Fruit fly (Drosophila melanogaster) whole organism, embryonic: Measurements from ENCODE around the gene Psf3.
A peak's percentile ranks its signal among the peaks of the same experiment; 100 is the strongest.

Experiments used
- BEAF-32 ChIP-seq: fragments of 200-800 bp; sonication (Bioruptor generic); optimal IDR thresholded peaks from 3 replicates; lab custom pipeline; 2017; ENCODE audit warnings: missing biosample characterization, missing genetic modification characterization, mild to moderate bottlenecking, moderate library complexity, missing genetic modification reagents
- BtbVII ChIP-seq: fragments of 200-800 bp; sonication (Bioruptor generic); optimal IDR thresholded peaks from 3 replicates; lab custom pipeline; 2017; ENCODE audit warnings: missing biosample characterization, mild to moderate bottlenecking, missing genetic modification characterization
- CG1024 ChIP-seq: fragments of 200-800 bp; sonication (Bioruptor generic); IDR thresholded peaks from 2 replicates; pipeline ENCODE4 v1.3.6; 2022; ENCODE audit warnings: missing biosample characterization, missing genetic modification characterization
- CG13624 ChIP-seq: fragments of 200-800 bp; sonication (Bioruptor generic); optimal IDR thresholded peaks from 2 replicates; lab custom pipeline; 2016; ENCODE audit warnings: missing biosample characterization, missing genetic modification characterization
- CG14014 ChIP-seq: fragments of 200-800 bp; sonication (Bioruptor generic); IDR thresholded peaks from 2 replicates; pipeline ENCODE4 v1.3.6; 2022; ENCODE audit warnings: missing biosample characterization, missing genetic modification characterization
- CG15479 ChIP-seq: fragments of 200-800 bp; sonication (Bioruptor generic); optimal IDR thresholded peaks from 3 replicates; lab custom pipeline; 2019; ENCODE audit warnings: missing biosample characterization, mild to moderate bottlenecking, missing genetic modification characterization, moderate library complexity
- CG17829 ChIP-seq: fragments of 200-800 bp; optimal IDR thresholded peaks from 2 replicates; lab custom pipeline; 2019; ENCODE audit warnings: missing biosample characterization, mild to moderate bottlenecking, missing genetic modification characterization, moderate library complexity
- CG18599 ChIP-seq: fragments of 200-800 bp; sonication (Bioruptor generic); optimal IDR thresholded peaks from 3 replicates; lab custom pipeline; 2017; ENCODE audit warnings: missing biosample characterization, missing genetic modification characterization, mild to moderate bottlenecking, moderate library complexity, missing genetic modification reagents
- CG30403 ChIP-seq: fragments of 200-800 bp; sonication (Bioruptor generic); optimal IDR thresholded peaks from 3 replicates; lab custom pipeline; 2016; ENCODE audit warnings: missing biosample characterization, missing genetic modification characterization
- CG3995 ChIP-seq: fragments of 200-800 bp; sonication (Bioruptor generic); optimal IDR thresholded peaks from 3 replicates; lab custom pipeline; 2016; ENCODE audit warnings: missing biosample characterization, missing genetic modification characterization
- CG4360 ChIP-seq: fragments of 200-800 bp; sonication (Bioruptor generic); IDR thresholded peaks from 2 replicates; pipeline ENCODE4 v1.3.6; 2022; ENCODE audit warnings: missing biosample characterization, missing genetic modification characterization
- CG4707 ChIP-seq: fragments of 200-800 bp; sonication (Bioruptor generic); optimal IDR thresholded peaks from 2 replicates; lab custom pipeline; 2018; ENCODE audit warnings: missing biosample characterization, mild to moderate bottlenecking, missing genetic modification characterization, moderate library complexity
- CG7987 ChIP-seq: fragments of 200-800 bp; sonication (Bioruptor generic); optimal IDR thresholded peaks from 2 replicates; lab custom pipeline; 2018; ENCODE audit warnings: missing biosample characterization, mild to moderate bottlenecking, missing genetic modification characterization, moderate library complexity
- CG8290 ChIP-seq, 3 experiments: fragments of 200-800 bp; sonication (Bioruptor generic); optimal IDR thresholded peaks; 2 replicates each; lab custom pipeline; 2016 to 2019; ENCODE audit warnings: missing biosample characterization in 3 of 3, missing genetic modification characterization in 3 of 3, mild to moderate bottlenecking in 2 of 3, moderate library complexity in 1 of 3
- CG9932 ChIP-seq: fragments of 200-800 bp; sonication (Bioruptor generic); IDR thresholded peaks from 2 replicates; pipeline ENCODE4 v1.3.6; 2022; ENCODE audit warnings: missing biosample characterization, missing genetic modification characterization
- Chrac-16 ChIP-seq: fragments of 200-800 bp; sonication (Bioruptor generic); optimal IDR thresholded peaks from 3 replicates; lab custom pipeline; 2016; ENCODE audit warnings: missing biosample characterization, missing genetic modification characterization
- Dll ChIP-seq: fragments of 200-800 bp; sonication (Bioruptor generic); IDR thresholded peaks from 4 replicates; pipeline ENCODE4 v1.3.6; 2022; ENCODE audit warnings: missing biosample characterization, missing genetic modification characterization; ENCODE audit not compliant: partially characterized antibody
- Doc2 ChIP-seq: fragments of 200-800 bp; sonication (Bioruptor generic); IDR thresholded peaks from 2 replicates; pipeline ENCODE4 v1.3.6; 2022; ENCODE audit warnings: missing biosample characterization, missing genetic modification characterization
- Doc3 ChIP-seq: fragments of 200-800 bp; sonication (Bioruptor generic); IDR thresholded peaks from 3 replicates; pipeline ENCODE4 v1.3.6; 2022; ENCODE audit warnings: missing biosample characterization, missing genetic modification characterization; ENCODE audit not compliant: partially characterized antibody
- HmgD ChIP-seq: fragments of 200-800 bp; sonication (Bioruptor generic); optimal IDR thresholded peaks from 3 replicates; lab custom pipeline; 2016; ENCODE audit warnings: missing biosample characterization, missing genetic modification characterization
- Mad ChIP-seq: fragments of 200-800 bp; sonication (Bioruptor generic); optimal IDR thresholded peaks from 2 replicates; lab custom pipeline; 2016; ENCODE audit warnings: missing biosample characterization, missing genetic modification characterization
- Med ChIP-seq: fragments of 200-800 bp; sonication (Bioruptor generic); peaks from one replicate; lab custom pipeline; 2016; ENCODE audit warnings: missing biosample characterization, missing genetic modification characterization, mild to moderate bottlenecking, inconsistent platforms, moderate library complexity
- Pdp1 ChIP-seq, 2 experiments: fragments of 200-800 bp; sonication (Bioruptor generic); optimal IDR thresholded peaks; 3 replicates each; lab custom pipeline; 2016; ENCODE audit warnings: missing biosample characterization in 2 of 2, missing genetic modification characterization in 2 of 2, mild to moderate bottlenecking in 1 of 2, moderate library complexity in 1 of 2
- Ptx1 ChIP-seq: fragments of 200-800 bp; sonication (Bioruptor generic); IDR thresholded peaks from 2 replicates; pipeline ENCODE4 v1.3.6; 2022; ENCODE audit warnings: missing biosample characterization, missing genetic modification characterization
- Scr ChIP-seq: fragments of 200-800 bp; sonication (Bioruptor generic); IDR thresholded peaks from 2 replicates; pipeline ENCODE4 v1.3.6; 2022; ENCODE audit warnings: missing biosample characterization, missing genetic modification characterization; ENCODE audit not compliant: partially characterized antibody
- Sox102F ChIP-seq: fragments of 200-800 bp; sonication (Bioruptor generic); optimal IDR thresholded peaks from 2 replicates; lab custom pipeline; 2018; ENCODE audit warnings: missing biosample characterization, mild to moderate bottlenecking, missing genetic modification characterization, moderate library complexity
- Tbp ChIP-seq: fragments of >200 bp; optimal IDR thresholded peaks from 2 replicates; lab custom pipeline; 2018; ENCODE audit warnings: missing biosample characterization, missing genetic modification characterization
- Vsx1 ChIP-seq: fragments of 200-800 bp; sonication (Bioruptor generic); optimal IDR thresholded peaks from 2 replicates; lab custom pipeline; 2017; ENCODE audit warnings: missing biosample characterization, mild to moderate bottlenecking, missing genetic modification characterization, missing genetic modification reagents
- YL-1 ChIP-seq: fragments of 200-800 bp; sonication (Bioruptor generic); optimal IDR thresholded peaks from 3 replicates; lab custom pipeline; 2017; ENCODE audit warnings: missing biosample characterization, mild to moderate bottlenecking, missing genetic modification characterization
- amos ChIP-seq: fragments of 200-800 bp; sonication (Bioruptor generic); IDR thresholded peaks from 2 replicates; pipeline ENCODE4 v1.3.6; 2022; ENCODE audit warnings: missing biosample characterization, missing genetic modification characterization; ENCODE audit not compliant: partially characterized antibody
- bab2 ChIP-seq: fragments of 200-800 bp; sonication (Bioruptor generic); optimal IDR thresholded peaks from 2 replicates; lab custom pipeline; 2016; ENCODE audit warnings: missing biosample characterization, missing genetic modification characterization
- btn ChIP-seq: fragments of 200-800 bp; sonication (Bioruptor generic); optimal IDR thresholded peaks from 2 replicates; lab custom pipeline; 2016; ENCODE audit warnings: missing biosample characterization, missing genetic modification characterization
- cg ChIP-seq: fragments of 200-800 bp; sonication (Bioruptor generic); optimal IDR thresholded peaks from 3 replicates; lab custom pipeline; 2019; ENCODE audit warnings: missing biosample characterization, mild to moderate bottlenecking, missing genetic modification characterization, moderate library complexity
- cwo ChIP-seq: fragments of 200-800 bp; sonication (Bioruptor generic); optimal IDR thresholded peaks from 3 replicates; lab custom pipeline; 2017; ENCODE audit warnings: missing biosample characterization, missing genetic modification characterization, mild to moderate bottlenecking, moderate library complexity, missing genetic modification reagents
- exex ChIP-seq: fragments of 200-800 bp; sonication (Bioruptor generic); optimal IDR thresholded peaks from 4 replicates; lab custom pipeline; 2018; ENCODE audit warnings: missing biosample characterization, mild to moderate bottlenecking, missing genetic modification characterization, moderate library complexity
- grau ChIP-seq: fragments of 200-800 bp; optimal IDR thresholded peaks from 3 replicates; lab custom pipeline; 2019; ENCODE audit warnings: missing biosample characterization, mild to moderate bottlenecking, missing genetic modification characterization, moderate library complexity
- hth ChIP-seq: fragments of >200 bp; optimal IDR thresholded peaks from 2 replicates; lab custom pipeline; 2017; ENCODE audit warnings: inconsistent platforms
- insv ChIP-seq, 2 experiments: fragments of 200-800 bp; sonication (Bioruptor generic); optimal IDR thresholded peaks; 3 replicates each; lab custom pipeline; 2016 to 2018; ENCODE audit warnings: missing biosample characterization in 2 of 2, missing genetic modification characterization in 2 of 2
- inv ChIP-seq: fragments of 200-800 bp; sonication (Bioruptor generic); IDR thresholded peaks from 2 replicates; pipeline ENCODE4 v1.3.6; 2022; ENCODE audit warnings: missing biosample characterization, missing genetic modification characterization; ENCODE audit not compliant: partially characterized antibody
- lmd ChIP-seq: fragments of 200-800 bp; sonication (Bioruptor generic); IDR thresholded peaks from 2 replicates; pipeline ENCODE4 v1.3.6; 2022; ENCODE audit warnings: missing biosample characterization, missing genetic modification characterization
- mirr ChIP-seq: fragments of 200-800 bp; sonication (Bioruptor generic); optimal IDR thresholded peaks from 3 replicates; lab custom pipeline; 2018; ENCODE audit warnings: missing biosample characterization, mild to moderate bottlenecking, missing genetic modification characterization
- nau ChIP-seq: fragments of 200-800 bp; sonication (Bioruptor generic); optimal IDR thresholded peaks from 3 replicates; lab custom pipeline; 2017; ENCODE audit warnings: missing biosample characterization, mild to moderate bottlenecking, missing genetic modification characterization, missing genetic modification reagents
- pfk ChIP-seq: fragments of 200-800 bp; sonication (Bioruptor generic); optimal IDR thresholded peaks from 2 replicates; lab custom pipeline; 2018; ENCODE audit warnings: missing biosample characterization, mild to moderate bottlenecking, missing genetic modification characterization, moderate library complexity
- repo ChIP-seq: fragments of 200-800 bp; sonication (Bioruptor generic); optimal IDR thresholded peaks from 2 replicates; lab custom pipeline; 2016; ENCODE audit warnings: missing biosample characterization, missing genetic modification characterization
- row ChIP-seq: fragments of 200-800 bp; sonication (Bioruptor generic); IDR thresholded peaks from 3 replicates; pipeline ENCODE4 v1.3.6; 2022; ENCODE audit warnings: missing biosample characterization, missing genetic modification characterization
- sens ChIP-seq: fragments of 200-800 bp; sonication (Bioruptor generic); peaks from one replicate; lab custom pipeline; 2016; ENCODE audit warnings: missing biosample characterization, missing genetic modification characterization
- slbo ChIP-seq: fragments of 200-800 bp; sonication (Bioruptor generic); IDR thresholded peaks from 2 replicates; pipeline ENCODE4 v1.3.6; 2022; ENCODE audit warnings: missing biosample characterization, missing genetic modification characterization
- so ChIP-seq: fragments of 200-800 bp; sonication (Bioruptor generic); IDR thresholded peaks from 3 replicates; pipeline ENCODE4 v1.3.6; 2022; ENCODE audit warnings: missing biosample characterization, missing genetic modification characterization
- sug ChIP-seq: fragments of 200-800 bp; optimal IDR thresholded peaks from 2 replicates; lab custom pipeline; 2019; ENCODE audit warnings: missing biosample characterization, mild to moderate bottlenecking, missing genetic modification characterization, moderate library complexity
- tgo ChIP-seq: fragments of 200-800 bp; sonication (Bioruptor generic); IDR thresholded peaks from 3 replicates; pipeline ENCODE4 v1.3.6; 2022; ENCODE audit warnings: missing biosample characterization, missing genetic modification characterization

The Psf3 gene

dm6 chrX:10386810-10387340, 1.2 kb upstream of the Psf3 start:
- TF ChIP-seq CG18599 (GFP tag; lab: Kevin White, UChicago) (no peak), so (GFP tag; lab: Robert Waterston, UW) (no peak), Mad (no peak), Dll (GFP tag; lab: Robert Waterston, UW) (peak; percentile 44; the same call in 1 of the 4 replicates), Pdp1 (GFP tag; optimal IDR thresholded peaks at IDR 0.05; lab: Kevin White, UChicago) (peak in 1 of 2 experiments; percentile 51), Doc3 (GFP tag; lab: Robert Waterston, UW) (0 out of 3 replicates have a peak, but pooled peaks have one; percentile 37), amos (GFP tag; lab: Robert Waterston, UW) (peak; percentile 29; the same call in 1 of the 2 replicates), sens (GFP tag; lab: Kevin White, UChicago) (peak; percentile 27), slbo (GFP tag; lab: Robert Waterston, UW) (peak; percentile 40; the same call in 1 of the 2 replicates), CG9932 (GFP tag; lab: Robert Waterston, UW) (peak; percentile 39; the same call in 1 of the 2 replicates), CG8290 (GFP tag; optimal IDR thresholded peaks at IDR 0.05; lab: Kevin White, UChicago) (no peak), CG8290 (tag; optimal IDR thresholded peaks at IDR 0.05; lab: Kevin White, UChicago) (peak in 1 of 2 experiments; percentile 0), CG3995 (GFP tag; lab: Kevin White, UChicago) (peak; percentile 51), HmgD (GFP tag; lab: Kevin White, UChicago) (no peak), Scr (GFP tag; lab: Robert Waterston, UW) (peak; percentile 47; the same call in 1 of the 2 replicates), mirr (peak; percentile 28), inv (GFP tag; lab: Robert Waterston, UW) (peak; percentile 40; the same call in 1 of the 2 replicates), Vsx1 (peak; percentile 23), Med (GFP tag; lab: Kevin White, UChicago) (peak; percentile 85), sug (tag; lab: Kevin White, UChicago) (peak; percentile 21), nau (no peak), CG4360 (GFP tag; lab: Robert Waterston, UW) (peak; percentile 35), row (peak; percentile 45), CG14014 (GFP tag; lab: Robert Waterston, UW) (peak; percentile 13; the same call in 1 of the 2 replicates), cwo (GFP tag; lab: Kevin White, UChicago) (peak; percentile 10), CG1024 (GFP tag; lab: Robert Waterston, UW) (no peak), pfk (peak; percentile 85), CG30403 (GFP tag; lab: Kevin White, UChicago) (no peak), grau (tag; lab: Kevin White, UChicago) (peak; percentile 25), BEAF-32 (peak; percentile 32), YL-1 (GFP tag; lab: Kevin White, UChicago) (no peak), tgo (GFP tag; lab: Robert Waterston, UW) (no peak), CG13624 (GFP tag; lab: Kevin White, UChicago) (peak; percentile 4), BtbVII (GFP tag; lab: Kevin White, UChicago) (peak; percentile 6), lmd (GFP tag; lab: Robert Waterston, UW) (peak; percentile 20; the same call in 1 of the 2 replicates), Ptx1 (GFP tag; lab: Robert Waterston, UW) (0 out of 2 replicates have a peak, but pooled peaks have one; percentile 20), exex (tag; lab: Kevin White, UChicago) (peak; percentile 59)

dm6 chrX:10386183-10386582, 522 bp upstream of the Psf3 start:
- TF ChIP-seq Tbp (GFP tag; lab: Kevin White, UChicago) (no peak), btn (GFP tag; lab: Kevin White, UChicago) (no peak), hth (lab: Kevin White, UChicago) (no peak), insv (GFP tag; optimal IDR thresholded peaks at IDR 0.05; lab: Kevin White, UChicago) (peak in 1 of 2 experiments; percentile 88), repo (GFP tag; lab: Kevin White, UChicago) (no peak), Chrac-16 (no peak), bab2 (GFP tag; lab: Kevin White, UChicago) (no peak), CG17829 (tag; lab: Kevin White, UChicago) (no peak), CG15479 (GFP tag; lab: Kevin White, UChicago) (peak; percentile 17), CG7987 (no peak), Doc2 (GFP tag; lab: Robert Waterston, UW) (no peak), CG3995 (GFP tag; lab: Kevin White, UChicago) (no peak), cg (GFP tag; lab: Kevin White, UChicago) (peak; percentile 54), Sox102F (GFP tag; lab: Kevin White, UChicago) (no peak), CG4707 (GFP tag; lab: Kevin White, UChicago) (peak; percentile 13)
